Fruit fly (Drosophila melanogaster): Measurements from ENCODE around the gene Cpr64Ad.
A peak's percentile ranks its signal among the peaks of the same experiment; 100 is the strongest.

Cpr64Ad gene

dm6 chr3L:4184563-4184962 is 30.6 kb upstream of the Cpr64Ad start, which contains the start of gene Teh3:
TSS of gene Teh3 (minus strand) at chr3L:4184663.
- TF ChIP-seq cic (GFP tag; optimal IDR thresholded peaks at IDR 0.05), result no peak
- TF ChIP-seq ovo (GFP tag; optimal IDR thresholded peaks at IDR 0.05), result no peak
- TF ChIP-seq CG11617 (GFP tag; optimal IDR thresholded peaks at IDR 0.05), result no peak
- no peak for TF ChIP-seq toe (GFP tag; optimal IDR thresholded peaks at IDR 0.05)
- TF ChIP-seq CG7101 (tag; optimal IDR thresholded peaks at IDR 0.05), result no peak
- TF ChIP-seq kay (GFP tag; ENCODE audit: borderline replicate concordance), result no peak
- no peak for TF ChIP-seq Clk (GFP tag; optimal IDR thresholded peaks at IDR 0.05)
- no peak for TF ChIP-seq CG33017 (tag; optimal IDR thresholded peaks at IDR 0.05)
- TF ChIP-seq pad (GFP tag; optimal IDR thresholded peaks at IDR 0.05), result no peak
- no peak for TF ChIP-seq Crg-1 (GFP tag; optimal IDR thresholded peaks at IDR 0.05)
- no peak for TF ChIP-seq CG14711 (tag; optimal IDR thresholded peaks at IDR 0.05)
- TF ChIP-seq Hr96 (GFP tag; optimal IDR thresholded peaks at IDR 0.05), result no peak
- no peak for TF ChIP-seq cnc (optimal IDR thresholded peaks at IDR 0.05)
- TF ChIP-seq CG12768 (GFP tag; optimal IDR thresholded peaks at IDR 0.05), result no peak
- TF ChIP-seq CG5204 (GFP tag; optimal IDR thresholded peaks at IDR 0.05), result no peak
- TF ChIP-seq Mnt (GFP tag; optimal IDR thresholded peaks at IDR 0.05), result no peak

- TF ChIP-seq cic (GFP tag; optimal IDR thresholded peaks at IDR 0.05), result peak; percentile 74
- TF ChIP-seq tj (GFP tag; optimal IDR thresholded peaks at IDR 0.05), result no peak
- TF ChIP-seq Mnt (GFP tag; optimal IDR thresholded peaks at IDR 0.05), result peak; percentile 85
These were observed 29.9 kb upstream of the Cpr64Ad start for dm6 chr3L:4185259-4185658.

dm6 chr3L:4186659-4187058 is 28.5 kb upstream of the Cpr64Ad start, which contains the start of gene VhaM9.7-c:
TSS of gene VhaM9.7-c (minus strand) at chr3L:4186865.
- TF ChIP-seq Crg-1 (GFP tag; optimal IDR thresholded peaks at IDR 0.05) (peak; percentile 73), toe (GFP tag; optimal IDR thresholded peaks at IDR 0.05) (peak; percentile 44), Mnt (GFP tag; optimal IDR thresholded peaks at IDR 0.05) (peak; percentile 47), CG5204 (GFP tag; optimal IDR thresholded peaks at IDR 0.05) (peak; percentile 48), pad (GFP tag; optimal IDR thresholded peaks at IDR 0.05) (peak; percentile 55), CG33017 (tag; optimal IDR thresholded peaks at IDR 0.05) (peak; percentile 10), bab1 (GFP tag; optimal IDR thresholded peaks at IDR 0.05) (peak; percentile 18), Clk (GFP tag; optimal IDR thresholded peaks at IDR 0.05) (no peak), cic (GFP tag; optimal IDR thresholded peaks at IDR 0.05) (no peak), CG12768 (GFP tag; optimal IDR thresholded peaks at IDR 0.05) (peak; percentile 46), CG1620 (GFP tag; optimal IDR thresholded peaks at IDR 0.05) (peak; percentile 78), CG7045 (GFP tag; optimal IDR thresholded peaks at IDR 0.05) (peak; percentile 46), CG7101 (tag; optimal IDR thresholded peaks at IDR 0.05) (peak; percentile 70), kay (GFP tag; ENCODE audit: borderline replicate concordance) (no peak), Hr96 (GFP tag; optimal IDR thresholded peaks at IDR 0.05) (peak; percentile 55), CG14711 (tag; optimal IDR thresholded peaks at IDR 0.05) (peak; percentile 50)

- TF ChIP-seq Crg-1 (GFP tag; optimal IDR thresholded peaks at IDR 0.05) (no peak), CG1620 (GFP tag; optimal IDR thresholded peaks at IDR 0.05) (no peak), Hr96 (GFP tag; optimal IDR thresholded peaks at IDR 0.05) (no peak), pad (GFP tag; optimal IDR thresholded peaks at IDR 0.05) (no peak), tj (GFP tag; optimal IDR thresholded peaks at IDR 0.05) (no peak), CG33017 (tag; optimal IDR thresholded peaks at IDR 0.05) (no peak), cnc (optimal IDR thresholded peaks at IDR 0.05) (no peak), toe (GFP tag; optimal IDR thresholded peaks at IDR 0.05) (no peak), CG7101 (tag; optimal IDR thresholded peaks at IDR 0.05) (no peak), Clk (GFP tag; optimal IDR thresholded peaks at IDR 0.05) (no peak), kay (GFP tag; ENCODE audit: borderline replicate concordance) (no peak)
These were observed 27.2 kb upstream of the Cpr64Ad start, which contains the start of the genes Teh2 and tipE for dm6 chr3L:4187930-4188523. TSS of gene Teh2 (minus strand) at chr3L:4188023. TSS of gene tipE (plus strand) at chr3L:4188499.

DNA sequence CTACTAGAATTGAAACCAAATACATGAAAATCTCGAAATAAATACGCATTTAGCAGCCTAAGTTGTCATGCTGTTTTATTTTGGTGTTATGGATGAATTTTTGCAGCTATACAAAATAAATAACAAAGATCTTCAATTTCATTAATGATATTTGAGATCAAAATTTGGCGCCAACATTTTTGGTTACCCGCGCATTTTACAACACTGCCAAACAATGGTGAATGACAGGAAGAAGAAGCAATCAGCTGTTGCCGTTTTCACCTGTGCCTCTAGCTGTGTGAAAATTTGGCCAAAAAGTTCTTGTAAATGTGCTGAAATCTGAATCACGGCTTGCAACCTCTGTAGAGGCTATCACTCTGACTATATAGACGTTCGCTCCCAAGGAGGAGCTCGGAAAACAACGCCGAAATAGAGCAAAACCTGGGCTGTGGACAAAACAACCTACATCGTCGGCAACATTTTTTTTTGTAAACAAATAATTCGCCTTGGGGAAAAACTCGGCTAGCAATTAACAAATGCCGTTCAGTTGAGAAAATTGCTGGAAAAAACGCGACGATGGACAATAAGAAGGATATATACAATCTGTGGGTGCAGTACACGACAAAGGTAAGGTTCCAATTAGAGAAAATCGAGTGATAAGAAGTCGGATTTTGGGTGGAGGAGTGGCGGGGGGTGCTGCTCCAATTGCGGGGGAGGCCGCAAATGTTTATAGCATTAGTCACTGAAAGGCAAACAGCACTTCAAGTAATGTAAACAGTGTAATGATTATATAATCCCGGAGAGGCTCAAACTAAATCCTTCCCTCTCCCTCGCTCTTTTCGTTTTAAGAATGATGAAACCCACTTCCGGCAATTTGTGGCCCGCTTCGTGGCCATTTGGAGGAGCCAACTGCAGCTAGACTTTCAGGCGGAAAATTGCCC is 21.2 kb upstream of the Cpr64Ad start, which contains the start of gene CG43367:
CG43367 (plus strand) TSS at position 264 of the 920 bp plus-strand sequence.
- no peak for TF ChIP-seq ovo (GFP tag; optimal IDR thresholded peaks at IDR 0.05)
- peak; percentile 5 for TF ChIP-seq tj (GFP tag; optimal IDR thresholded peaks at IDR 0.05)
- peak; percentile 26 for TF ChIP-seq bab1 (GFP tag; optimal IDR thresholded peaks at IDR 0.05)
- peak; percentile 19 for TF ChIP-seq Crg-1 (GFP tag; optimal IDR thresholded peaks at IDR 0.05)
- TF ChIP-seq CG1620 (GFP tag; optimal IDR thresholded peaks at IDR 0.05), result peak; percentile 51
- no peak for TF ChIP-seq CG5204 (GFP tag; optimal IDR thresholded peaks at IDR 0.05)
- peak; percentile 0 for TF ChIP-seq CG7101 (tag; optimal IDR thresholded peaks at IDR 0.05)
- peak; percentile 25 for TF ChIP-seq pad (GFP tag; optimal IDR thresholded peaks at IDR 0.05)
- TF ChIP-seq kay (GFP tag; ENCODE audit: borderline replicate concordance), result peak; percentile 59
- no peak for TF ChIP-seq Clk (GFP tag; optimal IDR thresholded peaks at IDR 0.05)

dm6 chr3L:4204239-4204638 is 10.9 kb upstream of the Cpr64Ad start, which contains the start of gene CG15005:
TSS of gene CG15005 (minus strand) at chr3L:4204339.
- TF ChIP-seq cic (GFP tag; optimal IDR thresholded peaks at IDR 0.05) (no peak), tj (GFP tag; optimal IDR thresholded peaks at IDR 0.05) (no peak), bab1 (GFP tag; optimal IDR thresholded peaks at IDR 0.05) (no peak), kay (GFP tag; ENCODE audit: borderline replicate concordance) (no peak), Crg-1 (GFP tag; optimal IDR thresholded peaks at IDR 0.05) (no peak), cnc (optimal IDR thresholded peaks at IDR 0.05) (no peak), toe (GFP tag; optimal IDR thresholded peaks at IDR 0.05) (no peak)
